Fruit fly (Drosophila melanogaster) whole organism, embryonic: ENCODE results near the gene CG4452.

Experiments used
- Bteb2 ChIP-seq: fragments of 200-800 bp; sonication (Bioruptor generic); optimal IDR thresholded peaks from 2 replicates; lab custom pipeline; 2016; ENCODE audit warnings: missing biosample characterization, missing genetic modification characterization
- C15 ChIP-seq: fragments of 200-800 bp; sonication (Bioruptor generic); IDR thresholded peaks from 3 replicates; pipeline ENCODE4 v1.3.6; 2022; ENCODE audit warnings: missing biosample characterization, missing genetic modification characterization
- CG11398 ChIP-seq: fragments of 200-800 bp; sonication (Bioruptor generic); optimal IDR thresholded peaks from 2 replicates; lab custom pipeline; 2016; ENCODE audit warnings: missing biosample characterization, missing genetic modification characterization
- CG12659 ChIP-seq: fragments of 200-800 bp; sonication (Bioruptor generic); optimal IDR thresholded peaks from 3 replicates; lab custom pipeline; 2017; ENCODE audit warnings: mild to moderate bottlenecking, missing biosample characterization, missing genetic modification reagents, missing genetic modification characterization
- CG14050 ChIP-seq: fragments of 200-800 bp; sonication (Bioruptor generic); IDR thresholded peaks from 3 replicates; pipeline ENCODE4 v1.3.6; 2022; ENCODE audit warnings: missing biosample characterization, missing genetic modification characterization
- CG17802 ChIP-seq: fragments of 200-800 bp; sonication (Bioruptor generic); optimal IDR thresholded peaks from 2 replicates; lab custom pipeline; 2018; ENCODE audit warnings: missing biosample characterization, mild to moderate bottlenecking, missing genetic modification characterization, moderate library complexity
- CG18599 ChIP-seq: fragments of 200-800 bp; sonication (Bioruptor generic); optimal IDR thresholded peaks from 3 replicates; lab custom pipeline; 2017; ENCODE audit warnings: missing biosample characterization, missing genetic modification characterization, mild to moderate bottlenecking, moderate library complexity, missing genetic modification reagents
- CG30020 ChIP-seq: fragments of 200-800 bp; optimal IDR thresholded peaks from 2 replicates; lab custom pipeline; 2019; ENCODE audit warnings: missing biosample characterization, mild to moderate bottlenecking, missing genetic modification characterization, moderate library complexity
- CG3163 ChIP-seq: fragments of 200-800 bp; sonication (Bioruptor generic); optimal IDR thresholded peaks from 3 replicates; lab custom pipeline; 2016; ENCODE audit warnings: missing biosample characterization, missing genetic modification characterization
- CG4360 ChIP-seq: fragments of 200-800 bp; sonication (Bioruptor generic); IDR thresholded peaks from 2 replicates; pipeline ENCODE4 v1.3.6; 2022; ENCODE audit warnings: missing biosample characterization, missing genetic modification characterization
- CG7786 ChIP-seq: fragments of 200-800 bp; sonication (Bioruptor generic); optimal IDR thresholded peaks from 2 replicates; lab custom pipeline; 2016; ENCODE audit warnings: missing biosample characterization, missing genetic modification characterization
- CG7839 ChIP-seq: fragments of 200-800 bp; sonication (Bioruptor generic); optimal IDR thresholded peaks from 3 replicates; lab custom pipeline; 2018; ENCODE audit warnings: missing biosample characterization, mild to moderate bottlenecking, missing genetic modification characterization, moderate library complexity
- CG9797 ChIP-seq: fragments of 200-800 bp; sonication (Bioruptor generic); optimal IDR thresholded peaks from 3 replicates; lab custom pipeline; 2018; ENCODE audit warnings: missing biosample characterization, mild to moderate bottlenecking, missing genetic modification characterization
- Chrac-16 ChIP-seq: fragments of 200-800 bp; sonication (Bioruptor generic); optimal IDR thresholded peaks from 3 replicates; lab custom pipeline; 2016; ENCODE audit warnings: missing biosample characterization, missing genetic modification characterization
- CoRest ChIP-seq: fragments of 200-800 bp; sonication (Bioruptor generic); optimal IDR thresholded peaks from 3 replicates; lab custom pipeline; 2018; ENCODE audit warnings: missing biosample characterization, mild to moderate bottlenecking, missing genetic modification characterization, moderate library complexity
- Dbx ChIP-seq: fragments of 200-800 bp; sonication (Bioruptor generic); IDR thresholded peaks from 3 replicates; pipeline ENCODE4 v1.3.6; 2022; ENCODE audit warnings: missing biosample characterization, missing genetic modification characterization
- Fer1 ChIP-seq: fragments of 200-800 bp; sonication (Bioruptor generic); optimal IDR thresholded peaks from 2 replicates; lab custom pipeline; 2017; ENCODE audit warnings: missing biosample characterization, mild to moderate bottlenecking, missing genetic modification characterization
- Lim3 ChIP-seq: fragments of 200-800 bp; sonication (Bioruptor generic); IDR thresholded peaks from 2 replicates; pipeline ENCODE4 v1.3.6; 2022; ENCODE audit warnings: missing biosample characterization, missing genetic modification characterization
- Nf-YA ChIP-seq: fragments of 200-800 bp; sonication (Bioruptor generic); IDR thresholded peaks from 2 replicates; pipeline ENCODE4 v1.3.6; 2022; ENCODE audit warnings: missing biosample characterization, missing genetic modification characterization
- Nf-YC ChIP-seq: fragments of 200-800 bp; optimal IDR thresholded peaks from 3 replicates; lab custom pipeline; 2019; ENCODE audit warnings: missing biosample characterization, mild to moderate bottlenecking, missing genetic modification characterization, moderate library complexity
- Oli ChIP-seq: fragments of 200-800 bp; sonication (Bioruptor generic); optimal IDR thresholded peaks from 2 replicates; lab custom pipeline; 2018; ENCODE audit warnings: missing biosample characterization, mild to moderate bottlenecking, missing genetic modification characterization, moderate library complexity
- PHDP ChIP-seq: fragments of 200-800 bp; sonication (Bioruptor generic); optimal IDR thresholded peaks from 3 replicates; lab custom pipeline; 2018; ENCODE audit warnings: missing biosample characterization, mild to moderate bottlenecking, missing genetic modification characterization, moderate library complexity
- Spps ChIP-seq: fragments of 200-800 bp; sonication (Bioruptor generic); optimal IDR thresholded peaks from 2 replicates; lab custom pipeline; 2018; ENCODE audit warnings: missing biosample characterization, mild to moderate bottlenecking, missing genetic modification characterization
- YL-1 ChIP-seq: fragments of 200-800 bp; sonication (Bioruptor generic); optimal IDR thresholded peaks from 3 replicates; lab custom pipeline; 2017; ENCODE audit warnings: missing biosample characterization, mild to moderate bottlenecking, missing genetic modification characterization
- az2 ChIP-seq: fragments of 200-800 bp; sonication (Bioruptor generic); optimal IDR thresholded peaks from 3 replicates; lab custom pipeline; 2016; ENCODE audit warnings: missing biosample characterization, missing genetic modification characterization
- bowl ChIP-seq: fragments of 200-800 bp; sonication (Bioruptor generic); IDR thresholded peaks from 2 replicates; pipeline ENCODE4 v1.3.6; 2022; ENCODE audit warnings: missing biosample characterization, missing genetic modification characterization
- disco-r ChIP-seq: fragments of 200-800 bp; sonication (Bioruptor generic); optimal IDR thresholded peaks from 2 replicates; lab custom pipeline; 2016; ENCODE audit warnings: missing biosample characterization, missing genetic modification characterization
- esg ChIP-seq: fragments of 200-800 bp; sonication (Bioruptor generic); conservative IDR thresholded peaks from 2 replicates; pipeline ENCODE4 v1.3.6; 2022; ENCODE audit warnings: missing biosample characterization, missing genetic modification characterization
- ftz-f1 ChIP-seq: fragments of 200-800 bp; sonication (Bioruptor generic); optimal IDR thresholded peaks from 2 replicates; lab custom pipeline; 2016; ENCODE audit warnings: missing biosample characterization, missing genetic modification characterization
- gce ChIP-seq: fragments of 200-800 bp; sonication (Bioruptor generic); IDR thresholded peaks from 3 replicates; pipeline ENCODE4 v1.3.6; 2022; ENCODE audit warnings: missing biosample characterization, missing genetic modification characterization
- gcm2 ChIP-seq: fragments of 200-800 bp; sonication (Bioruptor generic); optimal IDR thresholded peaks from 2 replicates; lab custom pipeline; 2016; ENCODE audit warnings: missing biosample characterization, missing genetic modification characterization
- gfzf ChIP-seq: fragments of 200-800 bp; sonication (Bioruptor generic); optimal IDR thresholded peaks from 2 replicates; lab custom pipeline; 2016; ENCODE audit warnings: missing biosample characterization, mild to moderate bottlenecking, missing genetic modification characterization, moderate library complexity
- hbn ChIP-seq: fragments of 200-800 bp; sonication (Bioruptor generic); IDR thresholded peaks from 2 replicates; pipeline ENCODE4 v1.3.6; 2022; ENCODE audit warnings: missing biosample characterization, missing genetic modification characterization; ENCODE audit not compliant: partially characterized antibody
- hth ChIP-seq: fragments of >200 bp; optimal IDR thresholded peaks from 2 replicates; lab custom pipeline; 2017; ENCODE audit warnings: inconsistent platforms
- insv ChIP-seq, 2 experiments: fragments of 200-800 bp; sonication (Bioruptor generic); optimal IDR thresholded peaks; 3 replicates each; lab custom pipeline; 2016 to 2018; ENCODE audit warnings: missing biosample characterization in 2 of 2, missing genetic modification characterization in 2 of 2
- ken ChIP-seq: fragments of 200-800 bp; sonication (Bioruptor generic); IDR thresholded peaks from 3 replicates; pipeline ENCODE4 v1.3.6; 2022; ENCODE audit warnings: missing biosample characterization, missing genetic modification characterization
- lab ChIP-seq: fragments of 200-800 bp; sonication (Bioruptor generic); optimal IDR thresholded peaks from 3 replicates; lab custom pipeline; 2017; ENCODE audit warnings: missing biosample characterization, missing genetic modification characterization, mild to moderate bottlenecking, moderate library complexity, missing genetic modification reagents
- nmo ChIP-seq: fragments of 200-800 bp; sonication (Bioruptor generic); optimal IDR thresholded peaks from 2 replicates; lab custom pipeline; 2018; ENCODE audit warnings: missing biosample characterization, mild to moderate bottlenecking, missing genetic modification characterization, moderate library complexity
- onecut ChIP-seq: fragments of 200-800 bp; sonication (Bioruptor generic); IDR thresholded peaks from 2 replicates; pipeline ENCODE4 v1.3.6; 2022; ENCODE audit warnings: missing biosample characterization, missing genetic modification characterization
- p53 ChIP-seq: fragments of 200-800 bp; sonication (Bioruptor generic); optimal IDR thresholded peaks from 2 replicates; lab custom pipeline; 2016; ENCODE audit warnings: missing biosample characterization, missing genetic modification characterization
- pita ChIP-seq: fragments of 200-800 bp; sonication (Bioruptor generic); optimal IDR thresholded peaks from 2 replicates; lab custom pipeline; 2017; ENCODE audit warnings: missing biosample characterization, mild to moderate bottlenecking, missing genetic modification characterization
- pros ChIP-seq: fragments of 200-800 bp; sonication (Bioruptor generic); optimal IDR thresholded peaks from 3 replicates; lab custom pipeline; 2019; ENCODE audit warnings: missing biosample characterization, mild to moderate bottlenecking, missing genetic modification characterization, moderate library complexity
- psq ChIP-seq: fragments of 200-800 bp; sonication (Bioruptor generic); optimal IDR thresholded peaks from 2 replicates; lab custom pipeline; 2017; ENCODE audit warnings: missing biosample characterization, missing genetic modification characterization
- pum ChIP-seq: fragments of 200-800 bp; sonication (Bioruptor generic); optimal IDR thresholded peaks from 2 replicates; lab custom pipeline; 2016; ENCODE audit warnings: missing biosample characterization, missing genetic modification characterization
- run ChIP-seq: fragments of 200-800 bp; sonication (Bioruptor generic); optimal IDR thresholded peaks from 3 replicates; lab custom pipeline; 2018; ENCODE audit warnings: missing biosample characterization, mild to moderate bottlenecking, missing genetic modification characterization
- stwl ChIP-seq: fragments of 200-800 bp; sonication (Bioruptor generic); optimal IDR thresholded peaks from 3 replicates; lab custom pipeline; 2018; ENCODE audit warnings: missing biosample characterization, mild to moderate bottlenecking, missing genetic modification characterization, moderate library complexity
- sug ChIP-seq: fragments of 200-800 bp; optimal IDR thresholded peaks from 2 replicates; lab custom pipeline; 2019; ENCODE audit warnings: missing biosample characterization, mild to moderate bottlenecking, missing genetic modification characterization, moderate library complexity
- tgo ChIP-seq: fragments of 200-800 bp; sonication (Bioruptor generic); IDR thresholded peaks from 3 replicates; pipeline ENCODE4 v1.3.6; 2022; ENCODE audit warnings: missing biosample characterization, missing genetic modification characterization
- z ChIP-seq: fragments of 200-800 bp; sonication (Bioruptor generic); IDR thresholded peaks from 3 replicates; pipeline ENCODE4 v1.3.6; 2022; ENCODE audit warnings: missing biosample characterization, missing genetic modification characterization
- zen ChIP-seq: fragments of 200-800 bp; sonication (Bioruptor generic); optimal IDR thresholded peaks from 3 replicates; lab custom pipeline; 2018; ENCODE audit warnings: missing biosample characterization, mild to moderate bottlenecking, missing genetic modification characterization, moderate library complexity

Gene CG4452

DNA sequence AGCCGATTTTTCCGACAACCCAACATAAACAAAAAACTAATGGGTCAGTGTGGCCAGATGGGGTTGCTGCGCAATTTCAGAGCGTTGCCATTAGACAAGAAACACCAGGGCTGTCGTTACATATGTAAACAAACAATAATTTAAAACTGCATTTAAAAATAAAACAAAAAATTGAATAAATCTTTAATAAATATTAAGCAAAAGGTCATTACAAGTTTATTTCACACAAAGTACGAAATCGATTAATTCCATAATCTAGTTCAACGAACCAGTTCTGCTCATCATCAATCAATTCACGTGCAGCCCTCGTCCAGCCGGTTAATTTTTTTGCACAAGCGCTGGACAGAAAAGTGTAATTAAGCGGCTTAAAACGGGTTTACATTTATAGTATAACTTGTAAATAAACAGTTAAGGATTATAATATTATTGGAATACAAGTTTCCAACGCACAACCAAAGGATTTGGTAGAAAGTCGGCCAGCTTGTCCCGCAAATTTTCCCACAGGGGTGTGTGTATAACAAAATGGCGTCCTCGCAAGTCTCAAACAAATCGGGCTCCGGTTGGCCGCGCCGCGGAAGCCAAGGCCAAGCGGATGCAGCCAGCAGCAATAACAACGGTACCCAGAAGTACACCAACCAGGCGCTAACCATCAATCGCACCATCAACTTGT is 43.7 kb downstream of the CG4452 start, which contains the start of the genes CG4022 and Cpsf5 (continued):
- peak; percentile 80; the same call in 1 of the 3 replicates for TF ChIP-seq gce (GFP tag; lab: Robert Waterston, UW)
- no peak for TF ChIP-seq ftz-f1 (GFP tag; lab: Kevin White, UChicago)
- no peak for TF ChIP-seq CG11398 (GFP tag; lab: Kevin White, UChicago)
- TF ChIP-seq tgo (GFP tag; lab: Robert Waterston, UW), result peak; percentile 86
- TF ChIP-seq Fer1 (GFP tag; lab: Kevin White, UChicago), result peak; percentile 82
- peak; percentile 79 for TF ChIP-seq esg (GFP tag; lab: Robert Waterston, UW)
- TF ChIP-seq CG7839 (tag; lab: Kevin White, UChicago), result peak; percentile 79
- TF ChIP-seq gfzf (GFP tag; lab: Kevin White, UChicago), result peak; percentile 71
- TF ChIP-seq CG14050 (GFP tag; lab: Robert Waterston, UW), result peak; percentile 74
- peak; percentile 88 for TF ChIP-seq YL-1 (GFP tag; lab: Kevin White, UChicago)
- peak; percentile 48 for TF ChIP-seq Bteb2 (GFP tag; lab: Kevin White, UChicago)
- TF ChIP-seq PHDP (tag; lab: Kevin White, UChicago), result peak; percentile 87
- TF ChIP-seq az2, result peak; percentile 85
- TF ChIP-seq p53 (GFP tag; lab: Kevin White, UChicago), result no peak
- TF ChIP-seq CG12659, result peak; percentile 91
- TF ChIP-seq pum (GFP tag; lab: Kevin White, UChicago), result peak; percentile 61
- peak; percentile 18 for TF ChIP-seq CG3163 (GFP tag; lab: Kevin White, UChicago)
- peak; percentile 87 for TF ChIP-seq ken (GFP tag; lab: Robert Waterston, UW)
- peak; percentile 91 for TF ChIP-seq nmo
- peak; percentile 89 for TF ChIP-seq sug
- TF ChIP-seq Nf-YA (GFP tag; lab: Robert Waterston, UW), result peak; percentile 71
- TF ChIP-seq CG9797, result peak; percentile 89
- peak; percentile 88 for TF ChIP-seq CG18599 (GFP tag; lab: Kevin White, UChicago)
- peak; percentile 69 for TF ChIP-seq Oli
- no peak for TF ChIP-seq CG4360 (GFP tag; lab: Robert Waterston, UW)
- peak; percentile 79 for TF ChIP-seq Nf-YC
- TF ChIP-seq onecut, result peak; percentile 81
- peak; percentile 34 for TF ChIP-seq CG7786 (GFP tag; lab: Kevin White, UChicago)
- TF ChIP-seq stwl (tag; lab: Kevin White, UChicago), result peak; percentile 73
- peak; percentile 53 for TF ChIP-seq gcm2
- no peak for TF ChIP-seq psq (GFP tag; lab: Kevin White, UChicago)
- TF ChIP-seq Spps (tag; lab: Kevin White, UChicago), result peak; percentile 67
- TF ChIP-seq run (tag; lab: Kevin White, UChicago), result peak; percentile 54
- TF ChIP-seq bowl (GFP tag; lab: Robert Waterston, UW), result 0 out of 2 replicates have a peak, but pooled peaks have one; percentile 13
- peak; percentile 78 for TF ChIP-seq CG30020 (tag; lab: Kevin White, UChicago)
- peak; percentile 85 for TF ChIP-seq Chrac-16 (GFP tag; lab: Kevin White, UChicago)
- peak in 1 of 2 experiments; percentile 66 for TF ChIP-seq insv (GFP tag; optimal IDR thresholded peaks at IDR 0.05; lab: Kevin White, UChicago)
- TF ChIP-seq zen (tag; lab: Kevin White, UChicago), result peak; percentile 86
- no peak for TF ChIP-seq pros
- TF ChIP-seq Dbx (GFP tag; lab: Robert Waterston, UW), result peak; percentile 93
- TF ChIP-seq CoRest (tag; lab: Kevin White, UChicago), result peak; percentile 91
- peak; percentile 88 for TF ChIP-seq lab
- TF ChIP-seq Lim3, result no peak
- no peak for TF ChIP-seq disco-r
- peak; percentile 79; the same call in 1 of the 3 replicates for TF ChIP-seq C15 (GFP tag; lab: Robert Waterston, UW)
- no peak for TF ChIP-seq pita (GFP tag; lab: Kevin White, UChicago)
- TF ChIP-seq hbn (GFP tag; lab: Robert Waterston, UW), result no peak
- peak; percentile 42 for TF ChIP-seq CG17802 (tag; lab: Kevin White, UChicago)
- TF ChIP-seq z (GFP tag; lab: Robert Waterston, UW), result no peak
- no peak for TF ChIP-seq hth (lab: Kevin White, UChicago)
